Fruit fly (Drosophila melanogaster) whole organism, embryonic: ENCODE results near the gene Atg14.

Experiments
- BEAF-32 ChIP-seq: fragments of 200-800 bp; sonication (Bioruptor generic); optimal IDR thresholded peaks from 3 replicates; lab custom pipeline; 2017; ENCODE audit warnings: missing biosample characterization, missing genetic modification characterization, mild to moderate bottlenecking, moderate library complexity, missing genetic modification reagents
- Blimp-1 ChIP-seq: fragments of 200-800 bp; sonication (Bioruptor generic); optimal IDR thresholded peaks from 3 replicates; lab custom pipeline; 2018; ENCODE audit warnings: missing biosample characterization, missing genetic modification characterization, mild to moderate bottlenecking, moderate library complexity, missing genetic modification reagents
- CG10209 ChIP-seq: fragments of 200-800 bp; sonication (Bioruptor generic); optimal IDR thresholded peaks from 3 replicates; lab custom pipeline; 2017; ENCODE audit warnings: missing biosample characterization, mild to moderate bottlenecking, missing genetic modification characterization, missing genetic modification reagents
- CG10431 ChIP-seq: fragments of 200-800 bp; sonication (Bioruptor generic); optimal IDR thresholded peaks from 3 replicates; lab custom pipeline; 2018; ENCODE audit warnings: missing biosample characterization, mild to moderate bottlenecking, missing genetic modification characterization
- CG10565 ChIP-seq: fragments of 200-800 bp; sonication (Bioruptor generic); optimal IDR thresholded peaks from 3 replicates; lab custom pipeline; 2016; ENCODE audit warnings: missing biosample characterization, mild to moderate bottlenecking, missing genetic modification characterization
- CG11085 ChIP-seq: fragments of 200-800 bp; sonication (Bioruptor generic); IDR thresholded peaks from 2 replicates; pipeline ENCODE4 v1.3.6; 2022; ENCODE audit warnings: missing biosample characterization, missing genetic modification characterization
- CG12155 ChIP-seq: fragments of 200-800 bp; sonication (Bioruptor generic); optimal IDR thresholded peaks from 3 replicates; lab custom pipeline; 2016; ENCODE audit warnings: missing biosample characterization, missing genetic modification characterization
- CG12219 ChIP-seq: fragments of 200-800 bp; sonication (Bioruptor generic); optimal IDR thresholded peaks from 3 replicates; lab custom pipeline; 2018; ENCODE audit warnings: missing biosample characterization, mild to moderate bottlenecking, missing genetic modification characterization
- CG13296 ChIP-seq: fragments of 200-800 bp; sonication (Bioruptor generic); optimal IDR thresholded peaks from 3 replicates; lab custom pipeline; 2018; ENCODE audit warnings: missing biosample characterization, mild to moderate bottlenecking, missing genetic modification characterization
- CG14965 ChIP-seq: fragments of 200-800 bp; sonication (Bioruptor generic); optimal IDR thresholded peaks from 2 replicates; lab custom pipeline; 2016; ENCODE audit warnings: missing biosample characterization, missing genetic modification characterization, borderline replicate concordance
- CG1647 ChIP-seq: fragments of 200-800 bp; sonication (Bioruptor generic); optimal IDR thresholded peaks from 3 replicates; lab custom pipeline; 2016; ENCODE audit warnings: missing biosample characterization, missing genetic modification characterization
- CG17612 ChIP-seq: fragments of 200-800 bp; sonication (Bioruptor generic); IDR thresholded peaks from 2 replicates; pipeline ENCODE4 v1.3.6; 2022; ENCODE audit warnings: missing biosample characterization, missing genetic modification characterization
- CG2678 ChIP-seq: fragments of 200-800 bp; sonication (Bioruptor generic); optimal IDR thresholded peaks from 3 replicates; lab custom pipeline; 2019; ENCODE audit warnings: missing biosample characterization, mild to moderate bottlenecking, missing genetic modification characterization, moderate library complexity
- CG33213 ChIP-seq: fragments of 200-800 bp; sonication (Bioruptor generic); optimal IDR thresholded peaks from 3 replicates; lab custom pipeline; 2016; ENCODE audit warnings: missing biosample characterization, missing genetic modification characterization
- CG42726 ChIP-seq: fragments of 200-800 bp; sonication (Bioruptor generic); IDR thresholded peaks from 2 replicates; pipeline ENCODE4 v1.3.6; 2022; ENCODE audit warnings: missing biosample characterization, missing genetic modification characterization; ENCODE audit not compliant: partially characterized antibody
- CG4360 ChIP-seq: fragments of 200-800 bp; sonication (Bioruptor generic); IDR thresholded peaks from 2 replicates; pipeline ENCODE4 v1.3.6; 2022; ENCODE audit warnings: missing biosample characterization, missing genetic modification characterization
- CG5245 ChIP-seq: fragments of 200-800 bp; sonication (Bioruptor generic); optimal IDR thresholded peaks from 3 replicates; lab custom pipeline; 2016; ENCODE audit warnings: missing biosample characterization, missing genetic modification characterization
- CG7745 ChIP-seq: fragments of 200-800 bp; sonication (Bioruptor generic); optimal IDR thresholded peaks from 2 replicates; lab custom pipeline; 2018; ENCODE audit warnings: missing biosample characterization, mild to moderate bottlenecking, missing genetic modification characterization, moderate library complexity
- Camta ChIP-seq: fragments of 200-800 bp; sonication (Bioruptor generic); optimal IDR thresholded peaks from 2 replicates; lab custom pipeline; 2016; ENCODE audit warnings: missing biosample characterization, missing genetic modification characterization
- Chrac-16 ChIP-seq: fragments of 200-800 bp; sonication (Bioruptor generic); optimal IDR thresholded peaks from 3 replicates; lab custom pipeline; 2016; ENCODE audit warnings: missing biosample characterization, missing genetic modification characterization
- Dfd ChIP-seq, 2 experiments: fragments of >200 bp; optimal IDR thresholded peaks; 2 replicates each; lab custom pipeline; 2017; ENCODE audit warnings: missing biosample characterization in 2 of 2, missing genetic modification characterization in 2 of 2
- Dp ChIP-seq: fragments of 200-800 bp; sonication (Bioruptor generic); optimal IDR thresholded peaks from 2 replicates; lab custom pipeline; 2018; ENCODE audit warnings: missing biosample characterization, mild to moderate bottlenecking, missing genetic modification characterization, moderate library complexity
- Hmr ChIP-seq: fragments of 200-800 bp; sonication (Bioruptor generic); optimal IDR thresholded peaks from 3 replicates; lab custom pipeline; 2017; ENCODE audit warnings: mild to moderate bottlenecking, missing biosample characterization, missing genetic modification reagents, missing genetic modification characterization
- Hmx ChIP-seq: fragments of 200-800 bp; sonication (Bioruptor generic); optimal IDR thresholded peaks from 2 replicates; lab custom pipeline; 2016; ENCODE audit warnings: missing biosample characterization, missing genetic modification characterization
- Lpt ChIP-seq: fragments of >200 bp; optimal IDR thresholded peaks from 2 replicates; lab custom pipeline; 2018; ENCODE audit warnings: missing biosample characterization, missing genetic modification characterization
- Neu2 ChIP-seq: fragments of 200-800 bp; sonication (Bioruptor generic); optimal IDR thresholded peaks from 3 replicates; lab custom pipeline; 2016; ENCODE audit warnings: missing biosample characterization, missing genetic modification characterization, borderline replicate concordance
- Taf1 ChIP-seq: fragments of 200-800 bp; sonication (Bioruptor generic); IDR thresholded peaks from 2 replicates; pipeline ENCODE4 v1.3.6; 2022; ENCODE audit warnings: missing biosample characterization, missing genetic modification characterization
- Tbp ChIP-seq: fragments of >200 bp; optimal IDR thresholded peaks from 2 replicates; lab custom pipeline; 2018; ENCODE audit warnings: missing biosample characterization, missing genetic modification characterization
- Xrp1 ChIP-seq: fragments of 200-800 bp; sonication (Bioruptor generic); IDR thresholded peaks from 2 replicates; pipeline ENCODE4 v1.3.6; 2022; ENCODE audit warnings: missing biosample characterization, missing genetic modification characterization
- amos ChIP-seq: fragments of 200-800 bp; sonication (Bioruptor generic); IDR thresholded peaks from 2 replicates; pipeline ENCODE4 v1.3.6; 2022; ENCODE audit warnings: missing biosample characterization, missing genetic modification characterization; ENCODE audit not compliant: partially characterized antibody
- az2 ChIP-seq: fragments of 200-800 bp; sonication (Bioruptor generic); optimal IDR thresholded peaks from 3 replicates; lab custom pipeline; 2016; ENCODE audit warnings: missing biosample characterization, missing genetic modification characterization
- bab2 ChIP-seq: fragments of 200-800 bp; sonication (Bioruptor generic); optimal IDR thresholded peaks from 2 replicates; lab custom pipeline; 2016; ENCODE audit warnings: missing biosample characterization, missing genetic modification characterization
- disco-r ChIP-seq: fragments of 200-800 bp; sonication (Bioruptor generic); optimal IDR thresholded peaks from 2 replicates; lab custom pipeline; 2016; ENCODE audit warnings: missing biosample characterization, missing genetic modification characterization
- dm ChIP-seq: fragments of 200-800 bp; sonication (Bioruptor generic); optimal IDR thresholded peaks from 3 replicates; lab custom pipeline; 2016; ENCODE audit warnings: missing biosample characterization, missing genetic modification characterization
- dmrt11E ChIP-seq: fragments of 200-800 bp; sonication (Bioruptor generic); optimal IDR thresholded peaks from 3 replicates; lab custom pipeline; 2018; ENCODE audit warnings: missing biosample characterization, mild to moderate bottlenecking, missing genetic modification characterization, moderate library complexity
- dmrt99B ChIP-seq: fragments of 200-800 bp; sonication (Bioruptor generic); optimal IDR thresholded peaks from 2 replicates; lab custom pipeline; 2018; ENCODE audit warnings: missing biosample characterization, mild to moderate bottlenecking, missing genetic modification characterization, moderate library complexity
- exex ChIP-seq: fragments of 200-800 bp; sonication (Bioruptor generic); optimal IDR thresholded peaks from 4 replicates; lab custom pipeline; 2018; ENCODE audit warnings: missing biosample characterization, mild to moderate bottlenecking, missing genetic modification characterization, moderate library complexity
- fd102C ChIP-seq: fragments of 200-800 bp; sonication (Bioruptor generic); optimal IDR thresholded peaks from 2 replicates; lab custom pipeline; 2018; ENCODE audit warnings: missing biosample characterization, mild to moderate bottlenecking, missing genetic modification characterization, moderate library complexity
- hth ChIP-seq: fragments of >200 bp; optimal IDR thresholded peaks from 2 replicates; lab custom pipeline; 2017; ENCODE audit warnings: inconsistent platforms
- jigr1 ChIP-seq: fragments of 200-800 bp; sonication (Bioruptor generic); IDR thresholded peaks from 3 replicates; pipeline ENCODE4 v1.3.6; 2022; ENCODE audit warnings: missing biosample characterization, missing genetic modification characterization
- kah ChIP-seq: fragments of 200-800 bp; sonication (Bioruptor generic); optimal IDR thresholded peaks from 2 replicates; lab custom pipeline; 2018; ENCODE audit warnings: missing biosample characterization, mild to moderate bottlenecking, missing genetic modification characterization
- mld ChIP-seq: fragments of 200-800 bp; sonication (Bioruptor generic); IDR thresholded peaks from 3 replicates; pipeline ENCODE4 v1.3.6; 2022; ENCODE audit warnings: missing biosample characterization, missing genetic modification characterization; ENCODE audit not compliant: partially characterized antibody
- nau ChIP-seq: fragments of 200-800 bp; sonication (Bioruptor generic); optimal IDR thresholded peaks from 3 replicates; lab custom pipeline; 2017; ENCODE audit warnings: missing biosample characterization, mild to moderate bottlenecking, missing genetic modification characterization, missing genetic modification reagents
- repo ChIP-seq: fragments of 200-800 bp; sonication (Bioruptor generic); optimal IDR thresholded peaks from 2 replicates; lab custom pipeline; 2016; ENCODE audit warnings: missing biosample characterization, missing genetic modification characterization
- slbo ChIP-seq: fragments of 200-800 bp; sonication (Bioruptor generic); IDR thresholded peaks from 2 replicates; pipeline ENCODE4 v1.3.6; 2022; ENCODE audit warnings: missing biosample characterization, missing genetic modification characterization
- slp2 ChIP-seq: fragments of 200-800 bp; sonication (Bioruptor generic); optimal IDR thresholded peaks from 2 replicates; lab custom pipeline; 2016; ENCODE audit warnings: missing biosample characterization, missing genetic modification characterization
- unpg ChIP-seq: fragments of 200-800 bp; sonication (Bioruptor generic); optimal IDR thresholded peaks from 3 replicates; lab custom pipeline; 2018; ENCODE audit warnings: missing biosample characterization, mild to moderate bottlenecking, missing genetic modification characterization, moderate library complexity
- usp ChIP-seq: fragments of >200 bp; optimal IDR thresholded peaks from 2 replicates; lab custom pipeline; 2017; ENCODE audit warnings: missing biosample characterization, missing genetic modification characterization
- wdn ChIP-seq: fragments of 200-800 bp; sonication (Bioruptor generic); IDR thresholded peaks from 2 replicates; pipeline ENCODE4 v1.3.6; 2022; ENCODE audit warnings: missing biosample characterization, missing genetic modification characterization
- zfh1 ChIP-seq: fragments of 200-800 bp; sonication (Bioruptor generic); IDR thresholded peaks from 3 replicates; pipeline ENCODE4 v1.3.6; 2022; ENCODE audit warnings: missing biosample characterization, missing genetic modification characterization

Gene Atg14

dm6 chr3R:29075631-29076398 is 40.4 kb upstream of the Atg14 start (continued):
- TF ChIP-seq CG12155 (no peak), unpg (GFP tag; lab: Kevin White, UChicago) (peak; percentile 13), CG12219 (GFP tag; lab: Kevin White, UChicago) (no peak), Hmx (no peak), mld (no peak), Camta (no peak), Dfd (GFP tag; optimal IDR thresholded peaks at IDR 0.05; lab: Kevin White, UChicago) (no peak), kah (no peak), CG33213 (no peak), Taf1 (GFP tag; lab: Robert Waterston, UW) (no peak), Lpt (GFP tag; lab: Kevin White, UChicago) (no peak), Neu2 (no peak), CG17612 (GFP tag; lab: Robert Waterston, UW) (no peak), repo (GFP tag; lab: Kevin White, UChicago) (no peak), Xrp1 (GFP tag; lab: Robert Waterston, UW) (peak; percentile 21; the same call in 1 of the 2 replicates), exex (tag; lab: Kevin White, UChicago) (no peak), Hmr (GFP tag; lab: Kevin White, UChicago) (peak; percentile 25), slp2 (no peak), bab2 (GFP tag; lab: Kevin White, UChicago) (no peak), CG13296 (no peak), BEAF-32 (GFP tag; lab: Kevin White, UChicago) (no peak), disco-r (GFP tag; lab: Kevin White, UChicago) (no peak), usp (GFP tag; lab: Kevin White, UChicago) (no peak), Dp (GFP tag; lab: Kevin White, UChicago) (no peak), Blimp-1 (GFP tag; lab: Kevin White, UChicago) (peak; percentile 13), az2 (GFP tag; lab: Kevin White, UChicago) (no peak), amos (GFP tag; lab: Robert Waterston, UW) (no peak), CG11085 (no peak), Chrac-16 (GFP tag; lab: Kevin White, UChicago) (no peak), CG14965 (GFP tag; lab: Kevin White, UChicago) (no peak), dmrt99B (tag; lab: Kevin White, UChicago) (peak; percentile 37), CG10209 (no peak), CG1647 (no peak), CG5245 (no peak), fd102C (GFP tag; lab: Kevin White, UChicago) (no peak), zfh1 (GFP tag; lab: Robert Waterston, UW) (no peak), dmrt11E (tag; lab: Kevin White, UChicago) (no peak), jigr1 (no peak), nau (GFP tag; lab: Kevin White, UChicago) (no peak), dm (GFP tag; lab: Kevin White, UChicago) (no peak), CG42726 (no peak), hth (lab: Kevin White, UChicago) (no peak), CG10565 (GFP tag; lab: Kevin White, UChicago) (no peak), slbo (GFP tag; lab: Robert Waterston, UW) (peak; percentile 55), wdn (GFP tag; lab: Robert Waterston, UW) (0 out of 2 replicates have a peak, but pooled peaks have one; percentile 20), Tbp (GFP tag; lab: Kevin White, UChicago) (no peak), CG7745 (tag; lab: Kevin White, UChicago) (no peak), CG2678 (tag; lab: Kevin White, UChicago) (peak; percentile 55), CG4360 (GFP tag; lab: Robert Waterston, UW) (no peak), CG10431 (no peak)
